Worm (Caenorhabditis elegans): ENCODE measurements around the gene nhr-28.

nhr-28 gene

ce11 chrX:16335396-16335795 lies 19.4 kb upstream of the nhr-28 start:
- TF ChIP-seq unc-55 (GFP tag; optimal IDR thresholded peaks at IDR 0.05), result no peak
- no peak for TF ChIP-seq pha-4 (tag; optimal IDR thresholded peaks at IDR 0.05)
- TF ChIP-seq ceh-18 (tag; optimal IDR thresholded peaks at IDR 0.05), result no peak
- TF ChIP-seq ceh-34 (tag; optimal IDR thresholded peaks at IDR 0.05), result no peak
- no peak for TF ChIP-seq ceh-19 (GFP tag; optimal IDR thresholded peaks at IDR 0.05)
- TF ChIP-seq lim-6 (tag; optimal IDR thresholded peaks at IDR 0.05), result no peak
- TF ChIP-seq ceh-14 (tag; optimal IDR thresholded peaks at IDR 0.05), result no peak
- no peak for TF ChIP-seq syd-9 (tag; optimal IDR thresholded peaks at IDR 0.05)
- no peak for TF ChIP-seq K02D7.2 (tag; optimal IDR thresholded peaks at IDR 0.05)
- TF ChIP-seq ceh-30 (tag; optimal IDR thresholded peaks at IDR 0.05), result no peak
- TF ChIP-seq sdc-2 (tag; optimal IDR thresholded peaks at IDR 0.05), result no peak
- TF ChIP-seq hlh-30 (tag; optimal IDR thresholded peaks at IDR 0.05; ENCODE audit: insufficient read depth), result no peak
- no peak for TF ChIP-seq unc-86 (tag; optimal IDR thresholded peaks at IDR 0.05)
- no peak for TF ChIP-seq npax-4 (tag; optimal IDR thresholded peaks at IDR 0.05)
- TF ChIP-seq lin-11 (tag; optimal IDR thresholded peaks at IDR 0.05), result no peak

- TF ChIP-seq unc-42 (tag; optimal IDR thresholded peaks at IDR 0.05) (no peak), hlh-8 (tag; optimal IDR thresholded peaks at IDR 0.05) (no peak), lim-6 (tag; optimal IDR thresholded peaks at IDR 0.05) (no peak), nhr-11 (tag; optimal IDR thresholded peaks at IDR 0.05) (no peak)
Observed at ce11 chrX:16336940-16337339, 17.8 kb upstream of the nhr-28 start.

ce11 chrX:16337399-16337798 lies 17.4 kb upstream of the nhr-28 start:
- TF ChIP-seq unc-55 (GFP tag; optimal IDR thresholded peaks at IDR 0.05) (no peak), hlh-6 (tag; optimal IDR thresholded peaks at IDR 0.05) (no peak), hlh-30 (tag; optimal IDR thresholded peaks at IDR 0.05; ENCODE audit: insufficient read depth) (no peak), dve-1 (tag; optimal IDR thresholded peaks at IDR 0.05) (no peak), unc-86 (tag; optimal IDR thresholded peaks at IDR 0.05) (no peak), pat-9 (tag; optimal IDR thresholded peaks at IDR 0.05) (no peak), pha-2 (tag; optimal IDR thresholded peaks at IDR 0.05) (no peak), pros-1 (tag; optimal IDR thresholded peaks at IDR 0.05) (no peak), fkh-10 (GFP tag; optimal IDR thresholded peaks at IDR 0.05) (no peak), ceh-48 (tag; optimal IDR thresholded peaks at IDR 0.05) (no peak), T23F11.4 (GFP tag; optimal IDR thresholded peaks at IDR 0.05) (no peak), ceh-30 (tag; optimal IDR thresholded peaks at IDR 0.05) (no peak), ceh-45 (GFP tag; IDR thresholded peaks at IDR 0.05) (no peak), ceh-18 (tag; optimal IDR thresholded peaks at IDR 0.05) (no peak), rnt-1 (tag; optimal IDR thresholded peaks at IDR 0.05) (no peak), ceh-22 (tag; optimal IDR thresholded peaks at IDR 0.05) (no peak), K02D7.2 (tag; optimal IDR thresholded peaks at IDR 0.05) (no peak), nhr-232 (tag; optimal IDR thresholded peaks at IDR 0.05) (no peak), madf-2 (tag; optimal IDR thresholded peaks at IDR 0.05) (no peak), unc-42 (tag; optimal IDR thresholded peaks at IDR 0.05) (no peak)

ce11 chrX:16339207-16339606 lies 15.6 kb upstream of the nhr-28 start:
- TF ChIP-seq che-1 (tag; optimal IDR thresholded peaks at IDR 0.05) (no peak), nhr-232 (tag; optimal IDR thresholded peaks at IDR 0.05) (no peak), dmd-4 (tag; optimal IDR thresholded peaks at IDR 0.05; ENCODE audit: borderline replicate concordance) (no peak), T23F11.4 (GFP tag; optimal IDR thresholded peaks at IDR 0.05) (no peak), ets-4 (tag; optimal IDR thresholded peaks at IDR 0.05) (no peak), unc-86 (tag; optimal IDR thresholded peaks at IDR 0.05) (no peak), pag-3 (tag; optimal IDR thresholded peaks at IDR 0.05; ENCODE audit: borderline replicate concordance) (no peak), hlh-15 (tag; optimal IDR thresholded peaks at IDR 0.05) (no peak)

ce11 chrX:16341838-16342237 lies 12.9 kb upstream of the nhr-28 start:
- no peak for TF ChIP-seq ceh-48 (tag; optimal IDR thresholded peaks at IDR 0.05)
- TF ChIP-seq ztf-16 (tag; optimal IDR thresholded peaks at IDR 0.05), result no peak
